Worm (Caenorhabditis elegans): ENCODE results near the gene Y43E12A.3.

DNA sequence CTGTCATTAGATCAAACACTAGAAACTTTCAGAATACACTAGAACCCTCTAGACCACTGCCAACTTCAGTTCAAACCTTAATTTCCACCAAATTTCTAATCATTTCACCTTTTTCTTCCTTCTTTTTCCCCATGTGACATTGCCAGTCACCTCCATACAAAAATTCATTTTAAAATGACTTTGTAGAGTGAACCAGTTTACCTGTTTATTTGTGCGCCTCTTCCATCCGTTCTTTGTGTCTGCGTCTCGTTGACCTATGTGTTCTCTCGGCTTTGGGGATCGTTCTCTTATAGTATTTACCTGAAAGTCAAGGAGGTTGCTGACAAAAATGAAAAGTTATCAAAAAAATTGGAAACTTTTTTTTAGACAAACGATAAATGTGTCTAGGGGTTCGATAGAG is 7.1 kb upstream of the Y43E12A.3 start:
- TF ChIP-seq ama-1 (optimal IDR thresholded peaks at IDR 0.05) (no peak), nhr-237 (tag; optimal IDR thresholded peaks at IDR 0.05) (no peak), mab-9 (GFP tag; IDR thresholded peaks at IDR 0.05) (no peak)

Data from whole organism, L1 larva.